Fruit fly (Drosophila melanogaster) whole organism, wandering third instar larva: ENCODE measurements around the gene CG8031.
A peak's percentile ranks its signal among the peaks of the same experiment; 100 is the strongest.

Experiments
- Abd-B ChIP-seq: fragments of >200 bp; optimal IDR thresholded peaks from 2 replicates; lab custom pipeline; 2017; ENCODE audit warnings: missing biosample characterization, missing genetic modification characterization
- CrebA ChIP-seq: fragments of 200-800 bp; sonication (Bioruptor generic); optimal IDR thresholded peaks from 2 replicates; lab custom pipeline; 2016; ENCODE audit warnings: missing biosample characterization, mild to moderate bottlenecking, missing genetic modification characterization, borderline replicate concordance
- Dfd ChIP-seq: fragments of >200 bp; optimal IDR thresholded peaks from 2 replicates; lab custom pipeline; 2017; ENCODE audit warnings: missing biosample characterization, missing genetic modification characterization
- Dif ChIP-seq: fragments of 200-275, 200-300 bp; sonication (Bioruptor generic); optimal IDR thresholded peaks from 2 replicates; lab custom pipeline; 2018; ENCODE audit warnings: missing biosample characterization, missing genetic modification characterization; ENCODE audit not compliant: partially characterized antibody
- Hnf4 ChIP-seq: fragments of 200-800 bp; sonication (Bioruptor generic); optimal IDR thresholded peaks from 2 replicates; lab custom pipeline; 2016; ENCODE audit warnings: missing biosample characterization, mild to moderate bottlenecking, missing genetic modification characterization
- Hr78 ChIP-seq: fragments of >200 bp; optimal IDR thresholded peaks from 2 replicates; lab custom pipeline; 2017; ENCODE audit warnings: missing biosample characterization, missing genetic modification characterization
- Hr83 ChIP-seq: fragments of 200-300 bp; sonication (Bioruptor generic); optimal IDR thresholded peaks from 2 replicates; lab custom pipeline; 2016; ENCODE audit warnings: missing biosample characterization, mild to moderate bottlenecking, missing genetic modification characterization, moderate library complexity; ENCODE audit not compliant: poor library complexity, severe bottlenecking
- Mio ChIP-seq: sonication (Bioruptor generic); optimal IDR thresholded peaks from 2 replicates; lab custom pipeline; 2016; ENCODE audit warnings: missing biosample characterization, missing genetic modification characterization
- Myc ChIP-seq: fragments of >200 bp; optimal IDR thresholded peaks from 2 replicates; lab custom pipeline; 2017
- N ChIP-seq: fragments of >200 bp; optimal IDR thresholded peaks from 2 replicates; lab custom pipeline; 2018; ENCODE audit warnings: missing biosample characterization, missing external identifiers, missing genetic modification characterization
- OdsH ChIP-seq: fragments of 200-800 bp; sonication (Bioruptor generic); optimal IDR thresholded peaks from 2 replicates; lab custom pipeline; 2016; ENCODE audit warnings: missing biosample characterization, mild to moderate bottlenecking, missing genetic modification characterization
- Rel ChIP-seq, 2 experiments: fragments of 200-800 bp; sonication (Bioruptor generic) in 1 of 2; optimal IDR thresholded peaks; 2 replicates in 1 of 2; 3 replicates in 1 of 2; lab custom pipeline; 2016 to 2019; ENCODE audit warnings: mild to moderate bottlenecking in 2 of 2, missing biosample characterization in 2 of 2, missing genetic modification characterization in 2 of 2, moderate library complexity in 1 of 2
- Sp1 ChIP-seq: fragments of 200-800 bp; sonication (Bioruptor generic); optimal IDR thresholded peaks from 3 replicates; lab custom pipeline; 2019; ENCODE audit warnings: missing biosample characterization, mild to moderate bottlenecking, missing genetic modification characterization, moderate library complexity
- br ChIP-seq: fragments of 200-800 bp; sonication (Bioruptor generic); optimal IDR thresholded peaks from 2 replicates; lab custom pipeline; 2016; ENCODE audit warnings: missing biosample characterization, missing genetic modification characterization
- dmrt93B ChIP-seq: fragments of 200-800 bp; sonication (Bioruptor generic); optimal IDR thresholded peaks from 2 replicates; lab custom pipeline; 2018; ENCODE audit warnings: missing biosample characterization, mild to moderate bottlenecking, missing genetic modification characterization
- dsf ChIP-seq: sonication (Bioruptor generic); optimal IDR thresholded peaks from 2 replicates; lab custom pipeline; 2016; ENCODE audit warnings: missing biosample characterization, missing genetic modification characterization, borderline replicate concordance
- ey ChIP-seq: fragments of 200-800 bp; sonication (Bioruptor generic); optimal IDR thresholded peaks from 2 replicates; lab custom pipeline; 2016; ENCODE audit warnings: missing biosample characterization, missing genetic modification characterization
- foxo ChIP-seq, 2 experiments: fragments of 200-800 bp; sonication (Bioruptor generic); optimal IDR thresholded peaks; 2 replicates in 1 of 2; 3 replicates in 1 of 2; lab custom pipeline; 2016 to 2017; ENCODE audit warnings: missing biosample characterization in 2 of 2, missing genetic modification characterization in 2 of 2
- fru ChIP-seq: fragments of 200-800 bp; sonication (Bioruptor generic); optimal IDR thresholded peaks from 3 replicates; lab custom pipeline; 2016; ENCODE audit warnings: missing biosample characterization, mild to moderate bottlenecking, missing genetic modification characterization
- h ChIP-seq: fragments of 200-800 bp; sonication (Bioruptor generic); optimal IDR thresholded peaks from 3 replicates; lab custom pipeline; 2016; ENCODE audit warnings: missing biosample characterization, mild to moderate bottlenecking, missing genetic modification characterization
- pan ChIP-seq: fragments of >200 bp; optimal IDR thresholded peaks from 2 replicates; lab custom pipeline; 2017
- psq ChIP-seq: fragments of 200-800 bp; sonication (Bioruptor generic); optimal IDR thresholded peaks from 3 replicates; lab custom pipeline; 2017; ENCODE audit warnings: missing biosample characterization, mild to moderate bottlenecking, missing genetic modification characterization, moderate library complexity
- rgr ChIP-seq: fragments of 200-800 bp; sonication (Bioruptor generic); optimal IDR thresholded peaks from 3 replicates; lab custom pipeline; 2016; ENCODE audit warnings: missing biosample characterization, mild to moderate bottlenecking, missing genetic modification characterization
- sage ChIP-seq: fragments of 200-800 bp; sonication (Bioruptor generic); optimal IDR thresholded peaks from 2 replicates; lab custom pipeline; 2016; ENCODE audit warnings: missing biosample characterization, mild to moderate bottlenecking, missing genetic modification characterization
- sv ChIP-seq: fragments of 200-800 bp; sonication (Bioruptor generic); optimal IDR thresholded peaks from 3 replicates; lab custom pipeline; 2016; ENCODE audit warnings: missing biosample characterization, missing genetic modification characterization
- tai ChIP-seq: sonication (Bioruptor generic); optimal IDR thresholded peaks from 2 replicates; lab custom pipeline; 2016; ENCODE audit warnings: missing biosample characterization, missing genetic modification characterization
- usp ChIP-seq: fragments of >200 bp; optimal IDR thresholded peaks from 2 replicates; lab custom pipeline; 2017; ENCODE audit warnings: missing biosample characterization, missing genetic modification characterization
- woc ChIP-seq: sonication (Bioruptor generic); optimal IDR thresholded peaks from 2 replicates; lab custom pipeline; 2016; ENCODE audit warnings: missing biosample characterization, mild to moderate bottlenecking, missing genetic modification characterization

The CG8031 gene

dm6 chr3R:12975223-12975622, 35.9 kb downstream of the CG8031 start:
- TF ChIP-seq Dfd (GFP tag; lab: Kevin White, UChicago) = peak; percentile 95
- no peak for TF ChIP-seq pan (lab: Kevin White, UChicago)

DNA sequence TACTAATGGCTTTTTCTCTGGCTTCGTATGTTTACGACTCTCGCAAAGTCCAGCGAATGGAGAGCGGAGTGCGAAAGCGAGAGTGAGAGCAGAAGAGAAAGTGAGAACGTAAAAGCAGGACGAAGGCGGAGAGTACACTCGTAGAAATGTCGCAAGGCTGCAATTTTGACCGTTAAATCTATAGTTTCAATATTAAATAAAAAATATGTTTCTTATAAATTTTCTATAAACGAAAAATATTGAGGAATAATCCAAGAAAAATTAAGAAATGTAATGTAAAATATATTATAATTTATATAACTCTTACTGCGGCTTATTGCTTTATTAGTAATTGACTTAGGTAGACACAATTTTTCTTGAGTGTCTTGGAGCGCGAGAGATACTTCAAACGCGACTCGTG, 36.7 kb downstream of the CG8031 start:
- TF ChIP-seq tai = no peak
- TF ChIP-seq h = no peak
- peak; percentile 26 for TF ChIP-seq Dif (GFP tag; lab: Kevin White, UChicago)
- no peak for TF ChIP-seq Dfd (GFP tag; lab: Kevin White, UChicago)
- TF ChIP-seq Hr78 (GFP tag; lab: Kevin White, UChicago) = no peak
- no peak for TF ChIP-seq pan (lab: Kevin White, UChicago)
- no peak for TF ChIP-seq Hnf4
- TF ChIP-seq sv (GFP tag; lab: Kevin White, UChicago) = no peak
- no peak for TF ChIP-seq Rel (GFP tag; optimal IDR thresholded peaks at IDR 0.05; lab: Kevin White, UChicago)
- TF ChIP-seq Rel (tag; optimal IDR thresholded peaks at IDR 0.05; lab: Kevin White, UChicago) = no peak
- TF ChIP-seq foxo (GFP tag; optimal IDR thresholded peaks at IDR 0.05; lab: Kevin White, UChicago) = peak in 1 of 2 experiments; percentile 53
- peak; percentile 1 for TF ChIP-seq rgr (GFP tag; lab: Kevin White, UChicago)
- TF ChIP-seq Mio = no peak
- no peak for TF ChIP-seq br (GFP tag; lab: Kevin White, UChicago)
- peak; percentile 47 for TF ChIP-seq OdsH (GFP tag; lab: Kevin White, UChicago)
- TF ChIP-seq psq (GFP tag; lab: Kevin White, UChicago) = peak; percentile 23
- peak; percentile 33 for TF ChIP-seq fru
- no peak for TF ChIP-seq CrebA (GFP tag; lab: Kevin White, UChicago)

DNA sequence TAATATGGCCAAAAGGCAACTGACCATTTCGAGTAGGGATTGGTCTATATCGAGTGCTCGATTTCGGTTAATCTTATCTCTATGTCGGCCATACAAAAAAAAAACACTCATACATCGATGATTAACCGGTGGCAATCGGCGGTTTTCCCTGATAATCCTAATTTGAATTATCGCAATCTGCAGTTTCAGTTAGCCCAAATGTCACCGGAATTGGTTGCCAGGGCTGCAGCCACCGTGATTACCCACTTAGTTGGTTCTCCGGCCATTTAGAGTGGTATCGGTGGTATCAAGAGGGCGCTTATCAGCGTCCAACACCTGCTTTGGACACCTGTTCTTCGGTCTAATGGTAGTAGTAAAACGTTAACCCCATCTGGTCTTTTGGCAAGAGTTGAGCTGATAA, 39.0 kb downstream of the CG8031 start:
- TF ChIP-seq usp (no peak), rgr (GFP tag; lab: Kevin White, UChicago) (no peak)

- TF ChIP-seq woc (GFP tag; lab: Kevin White, UChicago) (no peak), Dif (GFP tag; lab: Kevin White, UChicago) (no peak), ey (GFP tag; lab: Kevin White, UChicago) (no peak), Mio (no peak), fru (no peak), tai (no peak), Dfd (GFP tag; lab: Kevin White, UChicago) (no peak), dmrt93B (GFP tag; lab: Kevin White, UChicago) (no peak), N (GFP tag; lab: Kevin White, UChicago) (no peak), CrebA (GFP tag; lab: Kevin White, UChicago) (no peak), Rel (GFP tag; optimal IDR thresholded peaks at IDR 0.05; lab: Kevin White, UChicago) (no peak), Rel (tag; optimal IDR thresholded peaks at IDR 0.05; lab: Kevin White, UChicago) (no peak), Sp1 (GFP tag; lab: Kevin White, UChicago) (no peak)
These were observed 43.5 kb downstream of the CG8031 start, which contains the start of the genes CG14384 and grsm for dm6 chr3R:12967612-12968011. CG14384 (minus strand) TSS chr3R:12967712. grsm (minus strand) TSS chr3R:12967712.

DNA sequence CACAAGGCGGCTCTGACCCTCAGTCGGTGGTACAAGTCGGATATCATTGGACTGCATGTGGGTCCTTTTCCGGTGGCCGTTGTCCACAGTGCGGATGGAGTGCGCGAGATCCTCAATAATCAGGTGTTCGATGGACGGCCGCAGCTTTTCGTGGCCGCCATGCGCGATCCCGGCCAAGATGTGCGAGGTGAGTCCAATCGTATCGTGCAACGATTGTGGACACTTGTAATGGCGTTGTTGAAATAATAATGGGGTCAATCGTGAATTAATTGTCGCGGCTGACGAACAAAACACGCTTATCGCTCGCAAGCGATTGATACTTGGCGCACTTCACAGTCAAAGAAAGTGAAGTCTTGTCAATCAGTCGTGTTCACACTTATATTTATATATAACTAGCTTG, 47.1 kb downstream of the CG8031 start:
- TF ChIP-seq h = peak; percentile 50
- TF ChIP-seq rgr (GFP tag; lab: Kevin White, UChicago) = no peak

dm6 chr3R:12963491-12963890, 47.6 kb downstream of the CG8031 start, which contains the start of gene Cyp304a1:
Cyp304a1 (plus strand) TSS chr3R:12963791.
- TF ChIP-seq CrebA (GFP tag; lab: Kevin White, UChicago) (no peak), dsf (GFP tag; lab: Kevin White, UChicago) (no peak), Hnf4 (no peak), Myc (lab: Kevin White, UChicago) (no peak), sv (GFP tag; lab: Kevin White, UChicago) (no peak), sage (GFP tag; lab: Kevin White, UChicago) (no peak)
- TF ChIP-seq, all 38 proteins: peak for 0

- no peak for TF ChIP-seq Hr83 (GFP tag; lab: Kevin White, UChicago)
- TF ChIP-seq Hr78 (GFP tag; lab: Kevin White, UChicago) = no peak
- TF ChIP-seq Abd-B = no peak
- TF ChIP-seq dsf (GFP tag; lab: Kevin White, UChicago) = no peak
- no peak for TF ChIP-seq tai
- TF ChIP-seq woc (GFP tag; lab: Kevin White, UChicago) = no peak
These were observed 48.5 kb downstream of the CG8031 start for dm6 chr3R:12962612-12963011.
